Worm (Caenorhabditis elegans) whole organism, midembryonic: ENCODE results near the gene C44H9.6.

Experiments
- T22C8.4 ChIP-seq: fragments of 200-800 bp; sonication (Bioruptor generic); IDR thresholded peaks from 2 replicates; pipeline ENCODE4 v1.3.6; 2022; ENCODE audit warnings: missing genetic modification characterization, missing compliant biosample characterization
- cog-1 ChIP-seq: sonication (generic microtip); optimal IDR thresholded peaks from 2 replicates; lab custom pipeline; 2016; ENCODE audit warnings: missing genetic modification characterization, missing compliant biosample characterization
- flt-1 ChIP-seq: fragments of 200-800 bp; sonication (Bioruptor generic); IDR thresholded peaks from 2 replicates; pipeline ENCODE4 v1.3.6; 2022; ENCODE audit warnings: missing genetic modification characterization, missing compliant biosample characterization
- klf-2 ChIP-seq: fragments of 200-800 bp; sonication (Bioruptor generic); conservative IDR thresholded peaks from 2 replicates; pipeline ENCODE4 v1.3.6; 2022; ENCODE audit warnings: missing genetic modification reagents, missing genetic modification characterization, missing compliant biosample characterization
- med-1 ChIP-seq: sonication (generic microtip); optimal IDR thresholded peaks from 2 replicates; lab custom pipeline; 2017; ENCODE audit warnings: missing genetic modification characterization, mild to moderate bottlenecking, missing compliant biosample characterization, antibody characterized with exemption, missing genetic modification reagents; ENCODE audit not compliant: insufficient read depth
- ref-1 ChIP-seq: fragments of 200-800 bp; sonication (Bioruptor generic); conservative IDR thresholded peaks from 2 replicates; pipeline ENCODE4 v1.3.6; 2022; ENCODE audit warnings: missing genetic modification reagents, missing genetic modification characterization, missing compliant biosample characterization
- tab-1 ChIP-seq: fragments of 200-800 bp; sonication (Bioruptor generic); IDR thresholded peaks from 2 replicates; pipeline ENCODE4 v1.3.6; 2022; ENCODE audit warnings: missing genetic modification characterization, missing compliant biosample characterization
- ztf-23 ChIP-seq: fragments of 200-800 bp; sonication (Bioruptor generic); IDR thresholded peaks from 2 replicates; pipeline ENCODE4 v1.3.6; 2022; ENCODE audit warnings: missing genetic modification reagents, missing genetic modification characterization, missing compliant biosample characterization
- ztf-29 ChIP-seq: fragments of 200-800 bp; sonication (Bioruptor generic); IDR thresholded peaks from 2 replicates; pipeline ENCODE4 v1.3.6; 2022; ENCODE audit warnings: missing genetic modification reagents, missing genetic modification characterization, missing compliant biosample characterization

C44H9.6 gene

ce11 chrV:12845247-12845646 lies at the start of gene C44H9.6:
Gene C44H9.6, minus strand, starts transcription at chrV:12845347.
- TF ChIP-seq med-1 (GFP tag; lab: Kevin White, UChicago) (no peak), ztf-29 (GFP tag; lab: Robert Waterston, UW) (no peak), ztf-23 (GFP tag; lab: Robert Waterston, UW) (no peak), T22C8.4 (GFP tag; lab: Robert Waterston, UW) (no peak), tab-1 (GFP tag; lab: Robert Waterston, UW) (no peak), cog-1 (tag; lab: Kevin White, UChicago) (no peak), ref-1 (GFP tag; lab: Robert Waterston, UW) (no peak), flt-1 (no peak), klf-2 (GFP tag; lab: Robert Waterston, UW) (no peak)

DNA sequence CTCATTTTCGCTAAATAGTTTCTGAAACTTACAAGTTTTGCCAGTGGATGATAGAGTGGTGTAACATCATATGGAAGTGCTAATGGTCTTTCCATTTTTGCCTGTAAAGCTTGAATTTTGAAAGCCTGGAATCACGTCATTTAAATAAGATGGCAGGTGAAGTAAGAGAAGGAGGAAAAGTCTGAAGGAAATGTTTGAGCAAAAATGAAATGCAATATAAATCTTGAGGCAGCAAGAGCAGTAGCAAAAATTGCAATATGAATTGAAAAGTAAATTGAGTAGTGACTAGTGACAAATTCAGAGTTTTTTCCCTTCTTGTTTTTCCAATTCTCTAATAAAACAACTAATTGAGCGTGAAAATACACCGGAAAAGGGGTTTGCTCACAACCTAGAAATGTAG lies 40.7 kb upstream of the C44H9.6 start, which contains the start of gene glb-24:
Gene glb-24, minus strand, starts transcription at position 101 of the 400 bp plus-strand sequence.
- TF ChIP-seq klf-2 (GFP tag; lab: Robert Waterston, UW) (no peak), ztf-23 (GFP tag; lab: Robert Waterston, UW) (no peak), ztf-29 (GFP tag; lab: Robert Waterston, UW) (no peak), tab-1 (GFP tag; lab: Robert Waterston, UW) (no peak), ref-1 (GFP tag; lab: Robert Waterston, UW) (no peak), med-1 (GFP tag; lab: Kevin White, UChicago) (no peak), flt-1 (no peak), cog-1 (tag; lab: Kevin White, UChicago) (no peak), T22C8.4 (GFP tag; lab: Robert Waterston, UW) (no peak)

DNA sequence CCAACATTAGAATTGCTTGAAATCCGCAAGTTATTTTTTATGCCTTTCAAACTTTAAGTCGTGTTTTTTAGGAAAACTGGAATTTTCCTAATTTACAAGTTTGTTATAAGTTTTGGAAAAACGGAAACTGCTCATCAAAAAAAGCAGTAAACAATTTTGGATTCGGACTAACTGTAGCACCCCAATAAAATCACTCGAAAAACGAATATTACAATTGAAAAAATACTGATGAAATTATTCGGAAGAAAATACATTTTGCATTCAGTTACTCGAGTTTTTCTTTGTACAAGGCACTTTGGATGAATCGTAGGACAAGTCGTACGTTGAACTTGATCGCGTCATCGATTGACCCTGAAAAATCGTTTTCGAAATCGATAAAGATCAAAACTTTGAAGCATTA lies 37.2 kb upstream of the C44H9.6 start:
- no peak for TF ChIP-seq flt-1
- no peak for TF ChIP-seq T22C8.4 (GFP tag; lab: Robert Waterston, UW)
- no peak for TF ChIP-seq tab-1 (GFP tag; lab: Robert Waterston, UW)
- no peak for TF ChIP-seq ztf-29 (GFP tag; lab: Robert Waterston, UW)
- no peak for TF ChIP-seq med-1 (GFP tag; lab: Kevin White, UChicago)
- TF ChIP-seq klf-2 (GFP tag; lab: Robert Waterston, UW), result no peak
- no peak for TF ChIP-seq ref-1 (GFP tag; lab: Robert Waterston, UW)
- no peak for TF ChIP-seq cog-1 (tag; lab: Kevin White, UChicago)
- TF ChIP-seq ztf-23 (GFP tag; lab: Robert Waterston, UW), result no peak

- TF ChIP-seq med-1 (GFP tag; lab: Kevin White, UChicago), result no peak
- no peak for TF ChIP-seq ref-1 (GFP tag; lab: Robert Waterston, UW)
- TF ChIP-seq cog-1 (tag; lab: Kevin White, UChicago), result no peak
- TF ChIP-seq ztf-29 (GFP tag; lab: Robert Waterston, UW), result no peak
- TF ChIP-seq tab-1 (GFP tag; lab: Robert Waterston, UW), result no peak
- TF ChIP-seq flt-1, result no peak
- no peak for TF ChIP-seq T22C8.4 (GFP tag; lab: Robert Waterston, UW)
- TF ChIP-seq klf-2 (GFP tag; lab: Robert Waterston, UW), result no peak
- TF ChIP-seq ztf-23 (GFP tag; lab: Robert Waterston, UW), result no peak
These were observed 36.2 kb upstream of the C44H9.6 start for ce11 chrV:12881396-12881795.

DNA sequence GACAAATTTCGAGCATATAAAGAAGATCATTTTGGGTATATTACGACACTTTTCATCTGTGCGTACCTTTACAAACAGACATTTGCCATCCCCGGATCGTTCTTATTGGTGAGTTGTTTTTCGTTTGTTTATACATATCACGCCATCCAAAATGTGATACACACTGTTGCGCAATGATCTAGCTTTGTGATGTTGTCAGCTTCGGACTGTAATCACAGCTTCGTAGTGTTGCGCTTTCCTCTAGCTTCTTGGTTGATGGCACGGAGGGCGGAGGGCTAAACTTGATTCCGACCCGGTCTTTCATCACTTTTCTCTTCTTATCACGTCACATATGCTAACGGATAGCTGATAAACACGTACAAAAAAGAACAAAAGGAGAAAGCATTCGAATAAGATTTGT lies 34.2 kb upstream of the C44H9.6 start:
- TF ChIP-seq cog-1 (tag; lab: Kevin White, UChicago), result no peak
- no peak for TF ChIP-seq flt-1
- no peak for TF ChIP-seq klf-2 (GFP tag; lab: Robert Waterston, UW)
- no peak for TF ChIP-seq ztf-29 (GFP tag; lab: Robert Waterston, UW)
- TF ChIP-seq tab-1 (GFP tag; lab: Robert Waterston, UW), result no peak
- no peak for TF ChIP-seq med-1 (GFP tag; lab: Kevin White, UChicago)
- TF ChIP-seq ref-1 (GFP tag; lab: Robert Waterston, UW), result no peak
- no peak for TF ChIP-seq ztf-23 (GFP tag; lab: Robert Waterston, UW)
- TF ChIP-seq T22C8.4 (GFP tag; lab: Robert Waterston, UW), result no peak

DNA sequence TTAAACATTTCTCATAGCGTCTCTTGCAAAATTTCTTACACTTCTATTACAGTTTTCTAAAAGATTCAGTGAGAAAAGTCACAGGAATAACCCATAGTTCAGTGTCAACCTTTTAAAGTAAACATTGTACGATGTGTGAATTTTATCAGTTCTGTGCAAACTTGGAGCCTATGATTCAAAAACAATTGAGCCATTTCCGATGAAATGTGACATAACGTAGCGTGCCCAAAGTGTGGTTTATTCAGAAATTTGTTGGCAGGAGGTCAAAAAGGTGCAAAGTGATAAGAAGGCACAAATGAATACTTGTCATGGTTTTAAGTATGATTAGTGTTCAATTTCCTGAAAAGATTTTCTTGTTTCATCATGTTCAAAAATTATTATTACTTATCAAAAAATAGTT lies 32.4 kb upstream of the C44H9.6 start:
- TF ChIP-seq ztf-29 (GFP tag; lab: Robert Waterston, UW) (no peak), ztf-23 (GFP tag; lab: Robert Waterston, UW) (no peak), flt-1 (no peak), ref-1 (GFP tag; lab: Robert Waterston, UW) (no peak), med-1 (GFP tag; lab: Kevin White, UChicago) (no peak), tab-1 (GFP tag; lab: Robert Waterston, UW) (no peak), klf-2 (GFP tag; lab: Robert Waterston, UW) (no peak), T22C8.4 (GFP tag; lab: Robert Waterston, UW) (no peak), cog-1 (tag; lab: Kevin White, UChicago) (no peak)

DNA sequence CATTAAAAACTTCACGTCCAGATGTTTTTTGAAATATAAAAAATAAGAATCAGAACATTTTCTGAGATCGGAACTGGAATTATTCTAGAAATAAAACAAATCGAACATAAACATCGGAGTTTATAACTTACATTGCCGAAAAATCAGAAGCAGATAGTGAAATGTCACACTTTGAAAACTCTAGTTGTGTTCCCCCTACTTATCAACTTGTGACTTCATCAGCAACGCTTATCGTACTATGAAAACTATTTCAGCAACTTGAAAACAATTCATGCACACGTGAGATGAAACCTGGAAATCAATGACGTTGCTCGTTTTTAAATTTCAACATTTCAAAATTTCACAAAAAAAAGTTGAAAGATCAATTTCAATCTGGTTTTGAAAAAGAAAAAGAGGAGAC lies 31.6 kb upstream of the C44H9.6 start:
- TF ChIP-seq flt-1 (no peak), T22C8.4 (GFP tag; lab: Robert Waterston, UW) (no peak), tab-1 (GFP tag; lab: Robert Waterston, UW) (no peak), cog-1 (tag; lab: Kevin White, UChicago) (no peak), med-1 (GFP tag; lab: Kevin White, UChicago) (no peak)

ce11 chrV:12875850-12876249 lies 30.7 kb upstream of the C44H9.6 start:
- no peak for TF ChIP-seq klf-2 (GFP tag; lab: Robert Waterston, UW)
- no peak for TF ChIP-seq ref-1 (GFP tag; lab: Robert Waterston, UW)
- no peak for TF ChIP-seq T22C8.4 (GFP tag; lab: Robert Waterston, UW)
- TF ChIP-seq tab-1 (GFP tag; lab: Robert Waterston, UW), result no peak
- no peak for TF ChIP-seq cog-1 (tag; lab: Kevin White, UChicago)
- TF ChIP-seq flt-1, result no peak
- TF ChIP-seq med-1 (GFP tag; lab: Kevin White, UChicago), result no peak
- TF ChIP-seq ztf-29 (GFP tag; lab: Robert Waterston, UW), result no peak
- TF ChIP-seq ztf-23 (GFP tag; lab: Robert Waterston, UW), result no peak

DNA sequence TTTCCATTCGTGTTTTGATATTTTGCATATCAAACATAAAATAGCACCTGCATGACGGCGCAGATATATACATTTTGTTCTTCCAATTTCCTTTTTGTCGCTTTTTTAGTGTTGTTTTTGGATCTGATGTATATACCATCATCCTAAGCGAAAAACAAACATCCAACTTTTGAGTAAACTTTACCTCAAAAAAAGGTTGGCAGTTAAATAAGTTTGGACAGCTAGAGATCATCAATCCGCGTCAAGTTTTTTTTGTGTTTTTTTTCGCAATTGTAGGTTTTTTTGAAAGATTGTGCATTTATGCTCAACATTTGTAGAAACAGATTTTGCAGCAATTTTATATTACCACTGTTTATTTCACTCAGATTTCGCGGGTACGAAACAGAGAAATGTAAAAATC lies 26.6 kb upstream of the C44H9.6 start, which contains the start of gene bus-19:
Gene bus-19, plus strand, starts transcription at position 301 of the 400 bp plus-strand sequence.
- no peak for TF ChIP-seq tab-1 (GFP tag; lab: Robert Waterston, UW)
- TF ChIP-seq T22C8.4 (GFP tag; lab: Robert Waterston, UW), result no peak
- TF ChIP-seq flt-1, result no peak
- TF ChIP-seq med-1 (GFP tag; lab: Kevin White, UChicago), result no peak
- TF ChIP-seq ref-1 (GFP tag; lab: Robert Waterston, UW), result no peak
- TF ChIP-seq ztf-23 (GFP tag; lab: Robert Waterston, UW), result no peak
